Worm (Caenorhabditis elegans): ENCODE data around the gene acly-1.

ce11 chrX:1491036-1491435 lies 11.7 kb downstream of the acly-1 start:
- TF ChIP-seq T22C8.4 (GFP tag; IDR thresholded peaks at IDR 0.05) (no peak), tab-1 (GFP tag; IDR thresholded peaks at IDR 0.05) (no peak), med-1 (GFP tag; optimal IDR thresholded peaks at IDR 0.05; ENCODE audit: insufficient read depth) (no peak), ztf-23 (GFP tag; IDR thresholded peaks at IDR 0.05) (no peak), ref-1 (GFP tag; conservative IDR thresholded peaks at IDR 0.05) (no peak), flt-1 (GFP tag; IDR thresholded peaks at IDR 0.05) (no peak), cog-1 (tag; optimal IDR thresholded peaks at IDR 0.05) (no peak), klf-2 (GFP tag; conservative IDR thresholded peaks at IDR 0.05) (no peak)
